Fruit fly (Drosophila melanogaster) whole organism, embryonic: ENCODE results near the gene CG4820.

ENCODE experiments used
- Atf3 ChIP-seq: fragments of 200-800 bp; sonication (Bioruptor generic); optimal IDR thresholded peaks from 3 replicates; lab custom pipeline; 2016; ENCODE audit warnings: missing biosample characterization, missing genetic modification characterization
- CG10147 ChIP-seq: fragments of 200-800 bp; sonication (Bioruptor generic); optimal IDR thresholded peaks from 2 replicates; lab custom pipeline; 2019; ENCODE audit warnings: missing biosample characterization, mild to moderate bottlenecking, missing genetic modification characterization, moderate library complexity
- CG11723 ChIP-seq: fragments of 200-800 bp; sonication (Bioruptor generic); optimal IDR thresholded peaks from 2 replicates; lab custom pipeline; 2017; ENCODE audit warnings: missing biosample characterization, mild to moderate bottlenecking, missing genetic modification characterization
- CG13287 ChIP-seq: fragments of 200-800 bp; sonication (Bioruptor generic); IDR thresholded peaks from 2 replicates; pipeline ENCODE4 v1.3.6; 2022; ENCODE audit warnings: missing biosample characterization, missing genetic modification characterization; ENCODE audit not compliant: partially characterized antibody
- CG14710 ChIP-seq: fragments of 200-800 bp; sonication (Bioruptor generic); optimal IDR thresholded peaks from 3 replicates; lab custom pipeline; 2019; ENCODE audit warnings: missing biosample characterization, mild to moderate bottlenecking, missing genetic modification characterization, moderate library complexity
- CG15073 ChIP-seq: fragments of 200-800 bp; sonication (Bioruptor generic); optimal IDR thresholded peaks from 2 replicates; lab custom pipeline; 2016; ENCODE audit warnings: missing biosample characterization, missing genetic modification characterization
- CG17385 ChIP-seq: fragments of 200-800 bp; sonication (Bioruptor generic); optimal IDR thresholded peaks from 3 replicates; lab custom pipeline; 2018; ENCODE audit warnings: missing biosample characterization, mild to moderate bottlenecking, missing genetic modification characterization
- CG18764 ChIP-seq: fragments of 200-800 bp; sonication (Bioruptor generic); optimal IDR thresholded peaks from 3 replicates; lab custom pipeline; 2016; ENCODE audit warnings: missing biosample characterization, missing genetic modification characterization
- CG3065 ChIP-seq: fragments of 200-800 bp; sonication (Bioruptor generic); optimal IDR thresholded peaks from 2 replicates; lab custom pipeline; 2016; ENCODE audit warnings: missing biosample characterization, missing genetic modification characterization
- CG32532 ChIP-seq: fragments of 200-800 bp; sonication (Bioruptor generic); IDR thresholded peaks from 2 replicates; pipeline ENCODE4 v1.3.6; 2022; ENCODE audit warnings: missing biosample characterization, missing genetic modification characterization
- CG3838 ChIP-seq: fragments of 200-800 bp; sonication (Bioruptor generic); optimal IDR thresholded peaks from 3 replicates; lab custom pipeline; 2016; ENCODE audit warnings: missing biosample characterization, missing genetic modification characterization
- CG4282 ChIP-seq: fragments of 200-800 bp; sonication (Bioruptor generic); optimal IDR thresholded peaks from 2 replicates; lab custom pipeline; 2016; ENCODE audit warnings: missing biosample characterization, missing genetic modification characterization
- CG4707 ChIP-seq: fragments of 200-800 bp; sonication (Bioruptor generic); optimal IDR thresholded peaks from 2 replicates; lab custom pipeline; 2018; ENCODE audit warnings: missing biosample characterization, mild to moderate bottlenecking, missing genetic modification characterization, moderate library complexity
- CG6175 ChIP-seq: fragments of 200-800 bp; sonication (Bioruptor generic); IDR thresholded peaks from 3 replicates; pipeline ENCODE4 v1.3.6; 2022; ENCODE audit warnings: missing biosample characterization, missing genetic modification characterization
- CG6765 ChIP-seq: fragments of 200-800 bp; sonication (Bioruptor generic); optimal IDR thresholded peaks from 3 replicates; lab custom pipeline; 2017; ENCODE audit warnings: missing biosample characterization, mild to moderate bottlenecking, missing genetic modification characterization
- CG7928 ChIP-seq: fragments of 200-800 bp; sonication (Bioruptor generic); optimal IDR thresholded peaks from 2 replicates; lab custom pipeline; 2017; ENCODE audit warnings: missing biosample characterization, mild to moderate bottlenecking, missing genetic modification characterization
- CG8388 ChIP-seq: fragments of 200-800 bp; sonication (Bioruptor generic); optimal IDR thresholded peaks from 2 replicates; lab custom pipeline; 2019; ENCODE audit warnings: missing biosample characterization, mild to moderate bottlenecking, missing genetic modification characterization, moderate library complexity
- CG8478 ChIP-seq: fragments of >200 bp; optimal IDR thresholded peaks from 2 replicates; lab custom pipeline; 2018
- CG8924 ChIP-seq: fragments of 200-800 bp; optimal IDR thresholded peaks from 3 replicates; lab custom pipeline; 2019; ENCODE audit warnings: missing biosample characterization, mild to moderate bottlenecking, missing genetic modification characterization, moderate library complexity
- CG9817 ChIP-seq: fragments of 200-800 bp; sonication (Bioruptor generic); optimal IDR thresholded peaks from 2 replicates; lab custom pipeline; 2018; ENCODE audit warnings: missing biosample characterization, mild to moderate bottlenecking, missing genetic modification characterization, moderate library complexity
- CG9932 ChIP-seq: fragments of 200-800 bp; sonication (Bioruptor generic); IDR thresholded peaks from 2 replicates; pipeline ENCODE4 v1.3.6; 2022; ENCODE audit warnings: missing biosample characterization, missing genetic modification characterization
- CTCF ChIP-seq: fragments of 200-800 bp; sonication (Bioruptor generic); optimal IDR thresholded peaks from 2 replicates; lab custom pipeline; 2017; ENCODE audit warnings: missing biosample characterization, mild to moderate bottlenecking, missing genetic modification characterization, moderate library complexity
- CkIIα-i1 ChIP-seq: fragments of 200-800 bp; sonication (Bioruptor generic); IDR thresholded peaks from 2 replicates; pipeline ENCODE4 v1.3.6; 2022; ENCODE audit warnings: missing biosample characterization, missing genetic modification characterization
- Dip2 ChIP-seq: fragments of 200-800 bp; sonication (Bioruptor generic); IDR thresholded peaks from 2 replicates; pipeline ENCODE4 v1.3.6; 2022; ENCODE audit warnings: missing biosample characterization, missing genetic modification characterization
- Doc2 ChIP-seq: fragments of 200-800 bp; sonication (Bioruptor generic); IDR thresholded peaks from 2 replicates; pipeline ENCODE4 v1.3.6; 2022; ENCODE audit warnings: missing biosample characterization, missing genetic modification characterization
- E2f1 ChIP-seq: fragments of 200-800 bp; sonication (Bioruptor generic); IDR thresholded peaks from 2 replicates; pipeline ENCODE4 v1.3.6; 2022; ENCODE audit warnings: missing biosample characterization, missing genetic modification characterization
- E2f2 ChIP-seq: fragments of 200-800 bp; sonication (Bioruptor generic); IDR thresholded peaks from 2 replicates; pipeline ENCODE4 v1.3.6; 2022; ENCODE audit warnings: missing biosample characterization, missing genetic modification characterization
- Elba2 ChIP-seq: fragments of 200-800 bp; sonication (Bioruptor generic); optimal IDR thresholded peaks from 3 replicates; lab custom pipeline; 2016; ENCODE audit warnings: missing biosample characterization, missing genetic modification characterization
- HLH3B ChIP-seq: fragments of 200-800 bp; sonication (Bioruptor generic); IDR thresholded peaks from 2 replicates; pipeline ENCODE4 v1.3.6; 2022; ENCODE audit warnings: missing biosample characterization, missing genetic modification characterization
- Hand ChIP-seq: fragments of 200-800 bp; sonication (Bioruptor generic); optimal IDR thresholded peaks from 2 replicates; lab custom pipeline; 2017; ENCODE audit warnings: mild to moderate bottlenecking, missing biosample characterization, missing genetic modification reagents, missing genetic modification characterization
- Hr39 ChIP-seq: fragments of >200 bp; optimal IDR thresholded peaks from 2 replicates; lab custom pipeline; 2017
- Hr51 ChIP-seq, 2 experiments: fragments of 200-800 bp; sonication (Bioruptor generic); optimal IDR thresholded peaks; 2 replicates in 1 of 2; 3 replicates in 1 of 2; lab custom pipeline; 2016 to 2018; ENCODE audit warnings: missing biosample characterization in 2 of 2, missing genetic modification characterization in 2 of 2, mild to moderate bottlenecking in 1 of 2, moderate library complexity in 1 of 2
- Hr78 ChIP-seq, 2 experiments: fragments of 200-800 bp in 1 of 2; fragments of >200 bp in 1 of 2; sonication (Bioruptor generic) in 1 of 2; optimal IDR thresholded peaks; 2 replicates each; lab custom pipeline; 2017 to 2019; ENCODE audit warnings: missing biosample characterization in 2 of 2, missing genetic modification characterization in 2 of 2, mild to moderate bottlenecking in 1 of 2, moderate library complexity in 1 of 2
- Mrtf ChIP-seq: fragments of 200-800 bp; sonication (Bioruptor generic); IDR thresholded peaks from 3 replicates; pipeline ENCODE4 v1.3.6; 2022; ENCODE audit warnings: missing biosample characterization, missing genetic modification characterization
- NK7.1 ChIP-seq: fragments of 200-800 bp; sonication (Bioruptor generic); optimal IDR thresholded peaks from 3 replicates; lab custom pipeline; 2016; ENCODE audit warnings: missing biosample characterization, missing genetic modification characterization
- Nf-YC ChIP-seq: fragments of 200-800 bp; optimal IDR thresholded peaks from 3 replicates; lab custom pipeline; 2019; ENCODE audit warnings: missing biosample characterization, mild to moderate bottlenecking, missing genetic modification characterization, moderate library complexity
- Xrp1 ChIP-seq: fragments of 200-800 bp; sonication (Bioruptor generic); IDR thresholded peaks from 2 replicates; pipeline ENCODE4 v1.3.6; 2022; ENCODE audit warnings: missing biosample characterization, missing genetic modification characterization
- abd-A ChIP-seq: fragments of 200-800 bp; sonication (Bioruptor generic); optimal IDR thresholded peaks from 3 replicates; lab custom pipeline; 2019; ENCODE audit warnings: missing biosample characterization, mild to moderate bottlenecking, missing genetic modification characterization, moderate library complexity
- corto ChIP-seq: fragments of 200-800 bp; sonication (Bioruptor generic); optimal IDR thresholded peaks from 2 replicates; lab custom pipeline; 2016; ENCODE audit warnings: missing biosample characterization, mild to moderate bottlenecking, missing genetic modification characterization, moderate library complexity
- croc ChIP-seq: fragments of 200-800 bp; sonication (Bioruptor generic); conservative IDR thresholded peaks from 3 replicates; pipeline ENCODE4 v1.3.6; 2022; ENCODE audit warnings: missing biosample characterization, missing genetic modification characterization
- gcm ChIP-seq: fragments of 200-800 bp; sonication (Bioruptor generic); optimal IDR thresholded peaks from 2 replicates; lab custom pipeline; 2019; ENCODE audit warnings: missing biosample characterization, mild to moderate bottlenecking, missing genetic modification characterization, moderate library complexity
- gem ChIP-seq: fragments of 200-800 bp; sonication (Bioruptor generic); optimal IDR thresholded peaks from 2 replicates; lab custom pipeline; 2019; ENCODE audit warnings: missing biosample characterization, mild to moderate bottlenecking, missing genetic modification characterization, moderate library complexity
- gsb-n ChIP-seq: fragments of 200-800 bp; sonication (Bioruptor generic); optimal IDR thresholded peaks from 3 replicates; lab custom pipeline; 2018; ENCODE audit warnings: missing biosample characterization, mild to moderate bottlenecking, missing genetic modification characterization
- kay ChIP-seq: fragments of 200-800 bp; sonication (Bioruptor generic); optimal IDR thresholded peaks from 2 replicates; lab custom pipeline; 2016; ENCODE audit warnings: missing biosample characterization, missing genetic modification characterization
- knrl ChIP-seq: fragments of 200-800 bp; sonication (Bioruptor generic); IDR thresholded peaks from 3 replicates; pipeline ENCODE4 v1.3.6; 2022; ENCODE audit warnings: missing biosample characterization, missing genetic modification characterization; ENCODE audit not compliant: partially characterized antibody
- luna ChIP-seq: fragments of 200-800 bp; sonication (Bioruptor generic); optimal IDR thresholded peaks from 2 replicates; lab custom pipeline; 2016; ENCODE audit warnings: missing biosample characterization, missing genetic modification characterization
- onecut ChIP-seq: fragments of 200-800 bp; sonication (Bioruptor generic); IDR thresholded peaks from 2 replicates; pipeline ENCODE4 v1.3.6; 2022; ENCODE audit warnings: missing biosample characterization, missing genetic modification characterization
- ro ChIP-seq: fragments of 200-800 bp; sonication (Bioruptor generic); IDR thresholded peaks from 2 replicates; pipeline ENCODE4 v1.3.6; 2022; ENCODE audit warnings: missing biosample characterization, missing genetic modification characterization
- slp2 ChIP-seq: fragments of 200-800 bp; sonication (Bioruptor generic); optimal IDR thresholded peaks from 2 replicates; lab custom pipeline; 2016; ENCODE audit warnings: missing biosample characterization, missing genetic modification characterization
- sob ChIP-seq: fragments of 200-800 bp; sonication (Bioruptor generic); IDR thresholded peaks from 2 replicates; pipeline ENCODE4 v1.3.6; 2022; ENCODE audit warnings: missing biosample characterization, missing genetic modification characterization
- sr ChIP-seq: fragments of 200-800 bp; sonication (Bioruptor generic); IDR thresholded peaks from 3 replicates; pipeline ENCODE4 v1.3.6; 2022; ENCODE audit warnings: missing biosample characterization, missing genetic modification characterization
- wek ChIP-seq: fragments of 200-800 bp; sonication (Bioruptor generic); optimal IDR thresholded peaks from 3 replicates; lab custom pipeline; 2018; ENCODE audit warnings: missing biosample characterization, mild to moderate bottlenecking, missing genetic modification characterization, moderate library complexity

Gene CG4820

dm6 chr3R:11216156-11216630 lies at the start of gene CG4820, which contains the start of gene RpS25 (continued):
- TF ChIP-seq CG9932 (GFP tag; lab: Robert Waterston, UW), result peak; percentile 74
- TF ChIP-seq Elba2 (GFP tag; lab: Kevin White, UChicago), result peak; percentile 52
- peak; percentile 89 for TF ChIP-seq CG10147 (GFP tag; lab: Kevin White, UChicago)
- peak; percentile 84 to 86 for TF ChIP-seq Hr51 (GFP tag; optimal IDR thresholded peaks at IDR 0.05; lab: Kevin White, UChicago)
- TF ChIP-seq CG6175 (GFP tag; lab: Robert Waterston, UW), result peak; percentile 84
- TF ChIP-seq CTCF (GFP tag; lab: Kevin White, UChicago), result peak; percentile 69
- TF ChIP-seq slp2 (GFP tag; lab: Kevin White, UChicago), result peak; percentile 90
- peak; percentile 89 for TF ChIP-seq gcm
- peak; percentile 62 for TF ChIP-seq CG4282
- peak; percentile 86 for TF ChIP-seq Atf3 (GFP tag; lab: Kevin White, UChicago)
- TF ChIP-seq CG14710 (tag; lab: Kevin White, UChicago), result peak; percentile 96
- TF ChIP-seq CG7928 (GFP tag; lab: Kevin White, UChicago), result peak; percentile 78
- peak; percentile 77 for TF ChIP-seq croc (GFP tag; lab: Robert Waterston, UW)
- TF ChIP-seq CG17385 (GFP tag; lab: Kevin White, UChicago), result peak; percentile 89
- no peak for TF ChIP-seq Dip2
- peak; percentile 82 for TF ChIP-seq HLH3B (GFP tag; lab: Robert Waterston, UW)
- TF ChIP-seq corto (GFP tag; lab: Kevin White, UChicago), result no peak
- TF ChIP-seq CG8388 (GFP tag; lab: Kevin White, UChicago), result peak; percentile 82
- peak; percentile 74 for TF ChIP-seq CG3065 (GFP tag; lab: Kevin White, UChicago)
- no peak for TF ChIP-seq Hr39 (lab: Kevin White, UChicago)
- TF ChIP-seq luna, result peak; percentile 86
- TF ChIP-seq CG18764 (GFP tag; lab: Kevin White, UChicago), result peak; percentile 90
- TF ChIP-seq CG8478 (lab: Kevin White, UChicago), result no peak
- peak; percentile 82 for TF ChIP-seq Mrtf (GFP tag; lab: Robert Waterston, UW)
- TF ChIP-seq wek (GFP tag; lab: Kevin White, UChicago), result peak; percentile 92
- TF ChIP-seq CG32532 (GFP tag; lab: Robert Waterston, UW), result peak; percentile 89
- no peak; the same call in 1 of the 2 replicates for TF ChIP-seq ro (GFP tag; lab: Robert Waterston, UW)
- TF ChIP-seq Xrp1 (GFP tag; lab: Robert Waterston, UW), result peak; percentile 48; the same call in 1 of the 2 replicates
- TF ChIP-seq CkIIα-i1 (GFP tag; lab: Robert Waterston, UW), result no peak
- TF ChIP-seq Hand (GFP tag; lab: Kevin White, UChicago), result peak; percentile 81
- TF ChIP-seq sr (GFP tag; lab: Robert Waterston, UW), result peak; percentile 82
- no peak for TF ChIP-seq abd-A (tag; lab: Kevin White, UChicago)
- TF ChIP-seq sob (GFP tag; lab: Robert Waterston, UW), result peak; percentile 91
- peak; percentile 88 for TF ChIP-seq NK7.1 (GFP tag; lab: Kevin White, UChicago)
- TF ChIP-seq gem (tag; lab: Kevin White, UChicago), result peak; percentile 80
- peak; percentile 87 for TF ChIP-seq gsb-n
- peak; percentile 91 for TF ChIP-seq knrl (GFP tag; lab: Robert Waterston, UW)
- peak; percentile 9 for TF ChIP-seq CG15073
- TF ChIP-seq E2f2 (GFP tag; lab: Robert Waterston, UW), result peak; percentile 80
- peak; percentile 97 for TF ChIP-seq CG6765 (GFP tag; lab: Kevin White, UChicago)
- TF ChIP-seq CG9817 (tag; lab: Kevin White, UChicago), result peak; percentile 85
- TF ChIP-seq onecut (GFP tag; lab: Robert Waterston, UW), result peak; percentile 93
- peak; percentile 24 for TF ChIP-seq kay
- TF ChIP-seq CG8924 (tag; lab: Kevin White, UChicago), result peak; percentile 87
- peak; percentile 50 for TF ChIP-seq Doc2 (GFP tag; lab: Robert Waterston, UW)
- TF ChIP-seq Hr78 (GFP tag; optimal IDR thresholded peaks at IDR 0.05; lab: Kevin White, UChicago), result peak in 1 of 2 experiments; percentile 27
- peak; percentile 81 for TF ChIP-seq Nf-YC (tag; lab: Kevin White, UChicago)
- TF ChIP-seq CG4707, result peak; percentile 89
- TF ChIP-seq CG3838 (GFP tag; lab: Kevin White, UChicago), result peak; percentile 75
- TF ChIP-seq CG13287, result peak; percentile 91
- TF ChIP-seq E2f1, result peak; percentile 78
- TF ChIP-seq CG11723 (GFP tag; lab: Kevin White, UChicago), result peak; percentile 88
